Worm (Caenorhabditis elegans) whole organism, young adult: ENCODE results near the gene npp-20.
"Not testable (repeated sequence)": the region's sequence is repeated elsewhere in the genome, so short reads cannot be mapped to it uniquely, and the experiment has no call there.

Source experiments
- B0035.1 ChIP-seq: sonication (generic microtip); optimal IDR thresholded peaks from 2 replicates; lab custom pipeline; 2016; ENCODE audit warnings: missing genetic modification characterization, mild to moderate bottlenecking, missing compliant biosample characterization, missing genotype, missing genetic modification reagents
- Y67H2A.10 ChIP-seq: fragments of 200-800 bp; sonication (Bioruptor generic); conservative IDR thresholded peaks from 2 replicates; pipeline ENCODE4 v1.3.6; 2022; ENCODE audit warnings: missing genetic modification reagents, missing genetic modification characterization, missing compliant biosample characterization
- athp-1 ChIP-seq: sonication (generic microtip); optimal IDR thresholded peaks from 2 replicates; lab custom pipeline; 2017; ENCODE audit warnings: mild to moderate bottlenecking, missing genetic modification characterization, missing compliant biosample characterization
- cebp-1 ChIP-seq, 2 experiments: fragments of 200-800 bp in 1 of 2; sonication (Bioruptor generic) in 1 of 2; sonication (generic microtip) in 1 of 2; IDR thresholded peaks in 1 of 2; optimal IDR thresholded peaks in 1 of 2; 2 replicates each; pipeline versions ENCODE4 v1.3.6 to Lab custom; 2017 to 2022; ENCODE audit warnings: missing compliant biosample characterization in 2 of 2, missing genetic modification characterization in 2 of 2, mild to moderate bottlenecking in 1 of 2, missing genetic modification reagents in 1 of 2, moderate library complexity in 1 of 2
- egl-44 ChIP-seq: fragments of 200-800 bp; sonication (Bioruptor generic); IDR thresholded peaks from 2 replicates; pipeline ENCODE4 v1.3.6; 2022; ENCODE audit warnings: missing genetic modification reagents, missing genetic modification characterization, missing compliant biosample characterization
- hmg-1.2 ChIP-seq: fragments of 200-800 bp; sonication (Bioruptor generic); IDR thresholded peaks from 2 replicates; pipeline ENCODE4 v1.3.6; 2022; ENCODE audit warnings: missing genetic modification reagents, missing genetic modification characterization, missing compliant biosample characterization
- hrde-1 ChIP-seq: sonication (generic microtip); optimal IDR thresholded peaks from 2 replicates; lab custom pipeline; 2016; ENCODE audit warnings: missing genetic modification characterization, mild to moderate bottlenecking, missing compliant biosample characterization, moderate library complexity, missing genotype, missing genetic modification reagents, borderline replicate concordance
- lin-26 ChIP-seq: fragments of 200-800 bp; sonication (Bioruptor generic); IDR thresholded peaks from 2 replicates; pipeline ENCODE4 v1.3.6; 2022; ENCODE audit warnings: missing genetic modification reagents, missing genetic modification characterization, missing compliant biosample characterization
- lsl-1 ChIP-seq: fragments of 200-800 bp; sonication (Bioruptor generic); optimal IDR thresholded peaks from 2 replicates; lab custom pipeline; 2018; ENCODE audit warnings: mild to moderate bottlenecking, missing genetic modification characterization, moderate library complexity, missing compliant biosample characterization
- lsy-27 ChIP-seq: sonication (generic microtip); optimal IDR thresholded peaks from 2 replicates; lab custom pipeline; 2017; ENCODE audit warnings: missing genetic modification characterization, mild to moderate bottlenecking, missing compliant biosample characterization, antibody characterized with exemption, missing genotype, borderline replicate concordance; ENCODE audit not compliant: insufficient read depth
- madf-6 ChIP-seq: fragments of 200-800 bp; sonication (Bioruptor generic); IDR thresholded peaks from 2 replicates; pipeline ENCODE4 v1.3.6; 2022; ENCODE audit warnings: missing genetic modification reagents, missing genetic modification characterization, missing compliant biosample characterization
- mcd-1 ChIP-seq: fragments of 200-800 bp; sonication (Bioruptor generic); IDR thresholded peaks from 2 replicates; pipeline ENCODE4 v1.3.6; 2022; ENCODE audit warnings: missing genetic modification reagents, missing genetic modification characterization, missing compliant biosample characterization
- mel-28 ChIP-seq: sonication (generic microtip); optimal IDR thresholded peaks from 2 replicates; lab custom pipeline; 2016; ENCODE audit warnings: borderline replicate concordance, mild to moderate bottlenecking, missing genetic modification characterization, missing compliant biosample characterization
- pbrm-1 ChIP-seq: fragments of 200-800 bp; sonication (Bioruptor generic); IDR thresholded peaks from 2 replicates; pipeline ENCODE4 v1.3.6; 2022; ENCODE audit warnings: missing genetic modification reagents, missing genetic modification characterization, missing compliant biosample characterization
- rcor-1 ChIP-seq: fragments of 200-800 bp; sonication (Bioruptor generic); IDR thresholded peaks from 2 replicates; pipeline ENCODE4 v1.3.6; 2022; ENCODE audit warnings: missing genetic modification reagents, missing genetic modification characterization, missing compliant biosample characterization
- rpc-1 ChIP-seq, 2 experiments: fragments of 150-350 bp in 1 of 2; sonication (generic microtip) in 1 of 2; optimal IDR thresholded peaks; 2 replicates each; lab custom pipeline; 2014 to 2018; ENCODE audit warnings: missing biosample characterization in 1 of 2, missing genetic modification characterization in 1 of 2, missing genetic modification reagents in 1 of 2, missing genotype in 1 of 2
- zfh-2 ChIP-seq: fragments of 200-800 bp; sonication (Bioruptor generic); conservative IDR thresholded peaks from 2 replicates; pipeline ENCODE4 v1.3.6; 2022; ENCODE audit warnings: missing genetic modification reagents, missing genetic modification characterization, missing compliant biosample characterization
- ztf-26 ChIP-seq: sonication (generic microtip); optimal IDR thresholded peaks from 2 replicates; lab custom pipeline; 2017; ENCODE audit warnings: missing genetic modification characterization, missing compliant biosample characterization

npp-20 gene

ce11 chrIV:1452480-1452879 is 43.3 kb downstream of the npp-20 start:
- TF ChIP-seq ztf-26 (tag; lab: Kevin White, UChicago): peak; percentile 12
- TF ChIP-seq rcor-1 (GFP tag; lab: Robert Waterston, UW): no peak

- TF ChIP-seq madf-6 (GFP tag; lab: Robert Waterston, UW): peak; percentile 42; the same call in 1 of the 2 replicates
- TF ChIP-seq pbrm-1 (GFP tag; lab: Robert Waterston, UW): 0 out of 2 replicates have a peak, but pooled peaks have one; percentile 31
- TF ChIP-seq rpc-1 (optimal IDR thresholded peaks at IDR 0.05; lab: Kevin White, UChicago): not testable (repeated sequence)
- peak; percentile 21 for TF ChIP-seq rpc-1 (tag; optimal IDR thresholded peaks at IDR 0.05; lab: Kevin White, UChicago)
- TF ChIP-seq egl-44 (GFP tag; lab: Robert Waterston, UW): peak; percentile 69
- peak; percentile 27; the same call in 1 of the 2 replicates for TF ChIP-seq mcd-1
- peak; percentile 79 for TF ChIP-seq lin-26
- peak; percentile 29; the same call in 1 of the 2 replicates for TF ChIP-seq hmg-1.2 (GFP tag; lab: Robert Waterston, UW)
Observed at ce11 chrIV:1448528-1448927, 47.3 kb downstream of the npp-20 start.

DNA sequence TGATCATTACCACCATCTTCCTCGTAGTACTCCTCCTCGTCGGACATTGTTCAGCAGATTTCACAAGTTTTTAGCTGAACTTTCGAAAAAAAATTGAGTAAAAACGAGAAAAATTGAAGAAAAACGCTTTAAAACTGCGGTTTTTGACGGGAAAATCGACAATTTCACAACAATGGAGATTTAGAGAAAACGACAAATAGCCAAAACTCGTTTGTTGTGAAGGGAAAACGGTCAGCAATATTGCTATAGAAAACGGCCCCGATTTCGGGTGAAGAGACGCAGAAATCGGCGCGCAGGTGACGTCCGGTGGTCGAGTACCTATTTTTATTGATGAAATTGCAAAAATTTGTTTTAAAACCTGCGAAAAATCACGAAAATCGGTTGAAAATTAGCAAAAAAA is 49.9 kb downstream of the npp-20 start, which contains the start of gene clp-7:
Gene clp-7, minus strand, starts transcription at position 47 of the 400 bp plus-strand sequence.
- no peak for TF ChIP-seq athp-1 (tag; lab: Kevin White, UChicago)
- 0 out of 2 replicates have a peak, but pooled peaks have one; percentile 20 for TF ChIP-seq cebp-1 (GFP tag; IDR thresholded peaks at IDR 0.05; lab: Robert Waterston, UW)
- peak; percentile 75 for TF ChIP-seq cebp-1 (tag; optimal IDR thresholded peaks at IDR 0.05; lab: Kevin White, UChicago)

DNA sequence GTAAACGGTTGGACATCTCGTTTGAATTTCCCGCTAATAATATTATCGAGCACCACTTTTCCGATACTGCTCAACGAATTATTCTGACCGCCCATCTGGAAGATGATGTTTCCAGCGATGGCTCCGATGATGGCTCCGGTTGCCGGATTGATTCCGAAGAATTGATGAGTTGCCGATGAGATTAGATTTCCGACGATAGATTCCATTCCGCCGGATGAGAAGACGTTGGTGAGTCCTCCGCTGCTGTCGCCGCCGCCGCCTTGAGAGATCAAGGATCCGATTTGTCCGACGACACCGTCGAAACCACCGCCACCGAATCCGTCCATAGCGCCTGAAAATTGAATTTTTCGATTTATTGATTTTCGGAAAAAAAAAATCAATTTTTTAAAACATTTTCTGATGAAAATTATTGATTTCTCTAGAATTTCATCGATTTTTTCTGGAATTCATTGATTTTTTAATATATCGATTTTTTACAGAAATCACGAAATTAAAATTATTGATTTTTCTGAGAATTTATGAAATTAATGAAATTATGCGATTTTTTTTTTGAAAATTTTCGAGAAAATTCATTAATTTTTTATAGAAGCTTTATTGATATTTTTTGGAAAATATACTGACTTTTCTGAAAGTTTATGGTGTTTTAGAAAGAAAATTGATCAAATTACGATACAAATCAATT is 51.7 kb downstream of the npp-20 start:
- TF ChIP-seq zfh-2: peak; percentile 52
- no peak for TF ChIP-seq hrde-1 (tag; lab: Kevin White, UChicago)

DNA sequence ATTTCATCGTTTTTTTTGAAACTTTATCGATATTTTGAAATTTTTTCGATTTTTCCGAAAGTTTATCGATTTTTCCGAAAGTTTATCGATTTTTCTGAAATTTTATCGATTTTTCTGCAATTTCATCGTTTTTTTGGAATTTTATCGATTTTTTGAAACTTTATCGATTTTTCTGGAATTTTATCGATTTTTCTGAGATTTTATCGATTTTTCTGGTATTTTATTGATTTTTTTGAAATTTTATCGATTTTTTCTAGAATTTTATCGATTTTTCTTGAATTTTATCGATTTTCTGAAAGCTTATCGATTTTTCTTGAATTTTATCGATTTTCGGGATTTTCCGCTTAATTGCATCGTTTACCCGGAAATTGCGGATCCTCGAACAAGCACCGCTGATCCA is 52.3 kb downstream of the npp-20 start:
- TF ChIP-seq Y67H2A.10 (GFP tag; lab: Robert Waterston, UW): no peak
- TF ChIP-seq lsl-1: no peak
- no peak for TF ChIP-seq athp-1 (tag; lab: Kevin White, UChicago)
- no peak for TF ChIP-seq lsy-27
- TF ChIP-seq B0035.1 (tag; lab: Kevin White, UChicago): no peak
- no peak for TF ChIP-seq mel-28 (tag; lab: Kevin White, UChicago)
